Fruit fly (Drosophila melanogaster) whole organism, embryonic: ENCODE results near the gene CG14339.

Source experiments
- CG5245 ChIP-seq: fragments of 200-800 bp; sonication (Bioruptor generic); optimal IDR thresholded peaks from 3 replicates; lab custom pipeline; 2016; ENCODE audit warnings: missing biosample characterization, missing genetic modification characterization
- Rfx ChIP-seq: fragments of 200-800 bp; sonication (Bioruptor generic); IDR thresholded peaks from 2 replicates; pipeline ENCODE4 v1.3.6; 2022; ENCODE audit warnings: missing biosample characterization, missing genetic modification characterization
- amos ChIP-seq: fragments of 200-800 bp; sonication (Bioruptor generic); IDR thresholded peaks from 2 replicates; pipeline ENCODE4 v1.3.6; 2022; ENCODE audit warnings: missing biosample characterization, missing genetic modification characterization; ENCODE audit not compliant: partially characterized antibody
- slbo ChIP-seq: fragments of 200-800 bp; sonication (Bioruptor generic); IDR thresholded peaks from 2 replicates; pipeline ENCODE4 v1.3.6; 2022; ENCODE audit warnings: missing biosample characterization, missing genetic modification characterization

dm6 chr2L:1062473-1063363, 45.6 kb upstream of the CG14339 start:
- no peak for TF ChIP-seq amos
- no peak for TF ChIP-seq Rfx (GFP tag; lab: Robert Waterston, UW)
- no peak for TF ChIP-seq slbo
- no peak for TF ChIP-seq CG5245
